Fruit fly (Drosophila melanogaster) whole organism, prepupa: ENCODE data around the gene wat.
A peak's percentile ranks its signal among the peaks of the same experiment; 100 is the strongest.

Experiments
- CG10631 ChIP-seq: fragments of 200-800 bp; sonication (Bioruptor generic); optimal IDR thresholded peaks from 2 replicates; lab custom pipeline; 2016; ENCODE audit warnings: missing biosample characterization, missing genetic modification characterization
- CG10669 ChIP-seq: fragments of 200-800 bp; sonication (Bioruptor generic); optimal IDR thresholded peaks from 3 replicates; lab custom pipeline; 2018; ENCODE audit warnings: missing biosample characterization, mild to moderate bottlenecking, missing genetic modification characterization, moderate library complexity
- CG11294 ChIP-seq: fragments of 200-800 bp; sonication (Bioruptor generic); IDR thresholded peaks from 2 replicates; pipeline ENCODE4 v1.3.6; 2022; ENCODE audit warnings: missing biosample characterization, missing genetic modification characterization
- CG15336 ChIP-seq: fragments of 200-800 bp; sonication (Bioruptor generic); IDR thresholded peaks from 2 replicates; pipeline ENCODE4 v1.3.6; 2022; ENCODE audit warnings: missing biosample characterization, missing genetic modification characterization
- CG1621 ChIP-seq: fragments of 200-800 bp; sonication (Bioruptor generic); optimal IDR thresholded peaks from 3 replicates; lab custom pipeline; 2018; ENCODE audit warnings: missing biosample characterization, mild to moderate bottlenecking, missing genetic modification characterization
- CG16779 ChIP-seq: fragments of 200-800 bp; sonication (Bioruptor generic); optimal IDR thresholded peaks from 3 replicates; lab custom pipeline; 2017; ENCODE audit warnings: missing biosample characterization, mild to moderate bottlenecking, missing genetic modification characterization
- CG3032 ChIP-seq: fragments of 200-800 bp; optimal IDR thresholded peaks from 2 replicates; lab custom pipeline; 2019; ENCODE audit warnings: missing biosample characterization, mild to moderate bottlenecking, missing genetic modification characterization, moderate library complexity
- CG31627 ChIP-seq: fragments of 200-800 bp; sonication (Bioruptor generic); optimal IDR thresholded peaks from 3 replicates; lab custom pipeline; 2016; ENCODE audit warnings: missing biosample characterization, missing genetic modification characterization
- CG32006 ChIP-seq: fragments of 200-800 bp; sonication (Bioruptor generic); optimal IDR thresholded peaks from 3 replicates; lab custom pipeline; 2017; ENCODE audit warnings: missing biosample characterization, mild to moderate bottlenecking, missing genetic modification characterization
- CG34406 ChIP-seq: fragments of 200-800 bp; sonication (Bioruptor generic); optimal IDR thresholded peaks from 3 replicates; lab custom pipeline; 2016; ENCODE audit warnings: missing biosample characterization, missing genetic modification characterization
- CG4318 ChIP-seq: fragments of 200-800 bp; sonication (Bioruptor generic); optimal IDR thresholded peaks from 3 replicates; lab custom pipeline; 2017; ENCODE audit warnings: missing biosample characterization, mild to moderate bottlenecking, missing genetic modification characterization
- CG6163 ChIP-seq: fragments of 200-800 bp; sonication (Bioruptor generic); IDR thresholded peaks from 3 replicates; pipeline ENCODE4 v1.3.6; 2022; ENCODE audit warnings: missing biosample characterization, missing genetic modification characterization
- CG6792 ChIP-seq: fragments of 200-800 bp; sonication (Bioruptor generic); optimal IDR thresholded peaks from 3 replicates; lab custom pipeline; 2016; ENCODE audit warnings: missing biosample characterization, missing genetic modification characterization
- CG6808 ChIP-seq: fragments of 200-800 bp; sonication (Bioruptor generic); optimal IDR thresholded peaks from 3 replicates; lab custom pipeline; 2017; ENCODE audit warnings: missing biosample characterization, missing genetic modification characterization, mild to moderate bottlenecking, moderate library complexity, missing genetic modification reagents
- CG6854 ChIP-seq: fragments of 200-800 bp; sonication (Bioruptor generic); optimal IDR thresholded peaks from 2 replicates; lab custom pipeline; 2017; ENCODE audit warnings: missing biosample characterization, mild to moderate bottlenecking, missing genetic modification characterization
- CG7368 ChIP-seq: fragments of 200-800 bp; sonication (Bioruptor generic); optimal IDR thresholded peaks from 3 replicates; lab custom pipeline; 2016; ENCODE audit warnings: missing biosample characterization, missing genetic modification characterization
- CG8119 ChIP-seq: fragments of 200-800 bp; sonication (Bioruptor generic); IDR thresholded peaks from 3 replicates; pipeline ENCODE4 v1.3.6; 2022; ENCODE audit warnings: missing biosample characterization, missing genetic modification characterization
- CG8319 ChIP-seq: fragments of 200-800 bp; sonication (Bioruptor generic); optimal IDR thresholded peaks from 3 replicates; lab custom pipeline; 2016; ENCODE audit warnings: missing biosample characterization, missing genetic modification characterization
- CG8632 ChIP-seq: fragments of 200-800 bp; sonication (Bioruptor generic); optimal IDR thresholded peaks from 3 replicates; lab custom pipeline; 2016; ENCODE audit warnings: missing biosample characterization, missing genetic modification characterization
- CG9139 ChIP-seq: fragments of 200-800 bp; sonication (Bioruptor generic); optimal IDR thresholded peaks from 3 replicates; lab custom pipeline; 2017; ENCODE audit warnings: missing biosample characterization, mild to moderate bottlenecking, missing genetic modification characterization
- Eip75B ChIP-seq: fragments of 200-800 bp; sonication (Bioruptor generic); optimal IDR thresholded peaks from 3 replicates; lab custom pipeline; 2016; ENCODE audit warnings: missing biosample characterization, missing genetic modification characterization
- Eip93F ChIP-seq: fragments of 200-800 bp; sonication (Bioruptor generic); optimal IDR thresholded peaks from 2 replicates; lab custom pipeline; 2016; ENCODE audit warnings: missing biosample characterization, mild to moderate bottlenecking, missing genetic modification characterization
- Ets21C ChIP-seq: fragments of 200-800 bp; sonication (Bioruptor generic); optimal IDR thresholded peaks from 3 replicates; lab custom pipeline; 2016; ENCODE audit warnings: missing biosample characterization, missing genetic modification characterization
- Ets96B ChIP-seq: fragments of 200-800 bp; optimal IDR thresholded peaks from 2 replicates; lab custom pipeline; 2019; ENCODE audit warnings: missing biosample characterization, mild to moderate bottlenecking, missing genetic modification characterization, moderate library complexity
- Gug ChIP-seq: fragments of 200-800 bp; sonication (Bioruptor generic); IDR thresholded peaks from 2 replicates; pipeline ENCODE4 v1.3.6; 2022; ENCODE audit warnings: missing biosample characterization, missing genetic modification characterization
- Hr38 ChIP-seq: sonication (Bioruptor generic); optimal IDR thresholded peaks from 2 replicates; lab custom pipeline; 2016; ENCODE audit warnings: missing biosample characterization, missing genetic modification characterization
- Hr39 ChIP-seq: fragments of 200-800 bp; sonication (Bioruptor generic); optimal IDR thresholded peaks from 2 replicates; lab custom pipeline; 2016; ENCODE audit warnings: missing biosample characterization, missing genetic modification characterization
- Hr4 ChIP-seq: fragments of 200-800 bp; sonication (Bioruptor generic); optimal IDR thresholded peaks from 3 replicates; lab custom pipeline; 2016; ENCODE audit warnings: missing biosample characterization, missing genetic modification characterization
- Lpt ChIP-seq: fragments of 200-800 bp; sonication (Bioruptor generic); optimal IDR thresholded peaks from 3 replicates; lab custom pipeline; 2016; ENCODE audit warnings: missing biosample characterization, missing genetic modification characterization
- OdsH ChIP-seq: fragments of 200-800 bp; sonication (Bioruptor generic); optimal IDR thresholded peaks from 3 replicates; lab custom pipeline; 2016; ENCODE audit warnings: missing biosample characterization, missing genetic modification characterization
- Smox ChIP-seq: fragments of 200-800 bp; sonication (Bioruptor generic); optimal IDR thresholded peaks from 3 replicates; lab custom pipeline; 2016; ENCODE audit warnings: missing biosample characterization, missing genetic modification characterization
- Sox102F ChIP-seq: fragments of 200-800 bp; sonication (Bioruptor generic); optimal IDR thresholded peaks from 2 replicates; lab custom pipeline; 2016; ENCODE audit warnings: missing biosample characterization, mild to moderate bottlenecking, missing genetic modification characterization
- Sox14 ChIP-seq: fragments of 200-800 bp; sonication (Bioruptor generic); optimal IDR thresholded peaks from 3 replicates; lab custom pipeline; 2016; ENCODE audit warnings: missing biosample characterization, missing genetic modification characterization
- Sox15 ChIP-seq: fragments of 200-800 bp; sonication (Bioruptor generic); optimal IDR thresholded peaks from 3 replicates; lab custom pipeline; 2016; ENCODE audit warnings: missing biosample characterization, missing genetic modification characterization
- achi ChIP-seq: fragments of 200-800 bp; sonication (Bioruptor generic); optimal IDR thresholded peaks from 3 replicates; lab custom pipeline; 2016; ENCODE audit warnings: missing biosample characterization, missing genetic modification characterization
- acj6 ChIP-seq: fragments of 200-800 bp; sonication (Bioruptor generic); optimal IDR thresholded peaks from 3 replicates; lab custom pipeline; 2016; ENCODE audit warnings: missing biosample characterization, missing genetic modification characterization
- dac ChIP-seq: fragments of 200-800 bp; sonication (Bioruptor generic); optimal IDR thresholded peaks from 2 replicates; lab custom pipeline; 2017; ENCODE audit warnings: missing biosample characterization, mild to moderate bottlenecking, missing genetic modification characterization
- dsx ChIP-seq: fragments of 200-800 bp; optimal IDR thresholded peaks from 3 replicates; lab custom pipeline; 2019; ENCODE audit warnings: missing biosample characterization, mild to moderate bottlenecking, missing genetic modification characterization, moderate library complexity; ENCODE audit not compliant: poor library complexity, severe bottlenecking
- eg ChIP-seq: fragments of 200-800 bp; sonication (Bioruptor generic); IDR thresholded peaks from 3 replicates; pipeline ENCODE4 v1.3.6; 2022; ENCODE audit warnings: missing biosample characterization, missing genetic modification characterization
- esn ChIP-seq: fragments of 200-800 bp; sonication (Bioruptor generic); optimal IDR thresholded peaks from 2 replicates; lab custom pipeline; 2016; ENCODE audit warnings: missing biosample characterization, mild to moderate bottlenecking, missing genetic modification characterization, moderate library complexity
- fd59A ChIP-seq: fragments of 200-800 bp; sonication (Bioruptor generic); optimal IDR thresholded peaks from 2 replicates; lab custom pipeline; 2017; ENCODE audit warnings: missing biosample characterization, mild to moderate bottlenecking, missing genetic modification characterization, missing genetic modification reagents
- fd85E ChIP-seq: fragments of 200-800 bp; sonication (Bioruptor generic); optimal IDR thresholded peaks from 3 replicates; lab custom pipeline; 2016; ENCODE audit warnings: missing biosample characterization, missing genetic modification characterization
- fkh ChIP-seq: fragments of 200-800 bp; sonication (Bioruptor generic); optimal IDR thresholded peaks from 3 replicates; lab custom pipeline; 2017; ENCODE audit warnings: missing biosample characterization, mild to moderate bottlenecking, missing genetic modification characterization, moderate library complexity
- lz ChIP-seq: fragments of 200-800 bp; sonication (Bioruptor generic); optimal IDR thresholded peaks from 3 replicates; lab custom pipeline; 2016; ENCODE audit warnings: missing biosample characterization, missing genetic modification characterization
- net ChIP-seq: fragments of 200-800 bp; sonication (Bioruptor generic); optimal IDR thresholded peaks from 3 replicates; lab custom pipeline; 2016; ENCODE audit warnings: missing biosample characterization, missing genetic modification characterization
- pdm3 ChIP-seq: fragments of 200-800 bp; sonication (Bioruptor generic); optimal IDR thresholded peaks from 3 replicates; lab custom pipeline; 2016; ENCODE audit warnings: missing biosample characterization, missing genetic modification characterization
- spab ChIP-seq: fragments of 200-800 bp; sonication (Bioruptor generic); optimal IDR thresholded peaks from 2 replicates; lab custom pipeline; 2017; ENCODE audit warnings: missing biosample characterization, mild to moderate bottlenecking, missing genetic modification characterization, missing genetic modification reagents
- ss ChIP-seq, 2 experiments: fragments of 200-800 bp; sonication (Bioruptor generic); optimal IDR thresholded peaks; 2 replicates in 1 of 2; 3 replicates in 1 of 2; lab custom pipeline; 2017 to 2018; ENCODE audit warnings: mild to moderate bottlenecking in 2 of 2, missing biosample characterization in 2 of 2, missing genetic modification characterization in 2 of 2, moderate library complexity in 1 of 2
- topi ChIP-seq: fragments of 200-800 bp; sonication (Bioruptor generic); optimal IDR thresholded peaks from 3 replicates; lab custom pipeline; 2016; ENCODE audit warnings: missing biosample characterization, missing genetic modification characterization
- vri ChIP-seq: fragments of 200-800 bp; sonication (Bioruptor generic); optimal IDR thresholded peaks from 3 replicates; lab custom pipeline; 2016; ENCODE audit warnings: missing biosample characterization, mild to moderate bottlenecking, missing genetic modification characterization

Gene wat

DNA sequence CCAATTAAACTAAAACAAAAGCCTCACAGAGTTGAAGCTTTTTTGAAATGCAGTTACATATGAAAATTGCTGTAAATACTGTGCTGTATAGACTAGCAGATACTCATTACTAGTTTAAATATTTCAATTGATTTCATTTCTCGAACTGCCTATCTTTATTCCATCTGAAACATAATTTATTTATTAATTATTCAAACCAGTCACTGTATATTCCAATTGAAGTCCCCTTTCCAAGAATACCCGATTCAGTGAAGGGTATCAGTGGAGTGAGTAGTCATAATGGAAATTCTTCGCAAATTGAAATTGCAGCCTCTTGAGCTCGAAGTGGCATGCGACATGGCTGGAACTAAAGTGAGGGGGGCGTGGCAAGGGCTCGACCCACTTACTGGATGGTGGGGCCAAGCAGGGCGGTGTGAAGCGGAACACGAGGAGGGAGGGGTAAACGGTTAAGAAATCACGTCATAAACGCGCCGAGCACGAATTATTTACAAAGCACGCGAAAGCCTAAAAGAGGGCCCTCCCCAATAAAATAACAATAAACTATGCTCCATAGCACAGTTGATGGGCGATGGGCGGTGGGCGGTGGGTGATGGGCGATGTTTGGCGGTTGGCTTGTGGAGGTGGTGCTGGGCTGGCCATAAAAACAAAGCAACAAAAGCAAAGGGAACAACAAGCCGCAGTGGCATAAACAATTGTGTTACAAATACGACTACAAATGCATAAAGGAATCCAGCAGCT lies 15.2 kb downstream of the wat start:
- TF ChIP-seq CG3032 (tag; lab: Kevin White, UChicago) (peak; percentile 49), CG6808 (peak; percentile 6), CG16779 (tag; lab: Kevin White, UChicago) (no peak), CG10669 (peak; percentile 53), acj6 (GFP tag; lab: Kevin White, UChicago) (peak; percentile 48), Eip93F (GFP tag; lab: Kevin White, UChicago) (no peak), dac (GFP tag; lab: Kevin White, UChicago) (no peak), Hr38 (GFP tag; lab: Kevin White, UChicago) (no peak), CG6792 (GFP tag; lab: Kevin White, UChicago) (peak; percentile 36), CG31627 (GFP tag; lab: Kevin White, UChicago) (peak; percentile 52), Gug (GFP tag; lab: Robert Waterston, UW) (peak; percentile 33; the same call in 1 of the 2 replicates), CG10631 (GFP tag; lab: Kevin White, UChicago) (peak; percentile 48), Hr39 (GFP tag; lab: Kevin White, UChicago) (peak; percentile 53), Ets96B (peak; percentile 31), CG32006 (peak; percentile 55), Eip75B (GFP tag; lab: Kevin White, UChicago) (peak; percentile 44), CG15336 (peak; percentile 57; the same call in 1 of the 2 replicates), vri (GFP tag; lab: Kevin White, UChicago) (no peak), Ets21C (GFP tag; lab: Kevin White, UChicago) (no peak), esn (GFP tag; lab: Kevin White, UChicago) (peak; percentile 52), achi (GFP tag; lab: Kevin White, UChicago) (peak; percentile 39), CG4318 (GFP tag; lab: Kevin White, UChicago) (peak; percentile 18), lz (GFP tag; lab: Kevin White, UChicago) (peak; percentile 45), CG34406 (GFP tag; lab: Kevin White, UChicago) (peak; percentile 16), spab (GFP tag; lab: Kevin White, UChicago) (no peak), CG6163 (peak; percentile 53; the same call in 2 of the 3 replicates), CG6854 (no peak), net (GFP tag; lab: Kevin White, UChicago) (peak; percentile 22), CG7368 (GFP tag; lab: Kevin White, UChicago) (peak; percentile 16), CG9139 (no peak), Sox14 (GFP tag; lab: Kevin White, UChicago) (peak; percentile 42), fd85E (no peak), topi (GFP tag; lab: Kevin White, UChicago) (peak; percentile 39), Smox (GFP tag; lab: Kevin White, UChicago) (peak; percentile 46), Sox102F (GFP tag; lab: Kevin White, UChicago) (peak; percentile 43), ss (GFP tag; optimal IDR thresholded peaks at IDR 0.05; lab: Kevin White, UChicago) (peak in 1 of 2 experiments; percentile 31), CG1621 (tag; lab: Kevin White, UChicago) (peak; percentile 16), fkh (GFP tag; lab: Kevin White, UChicago) (no peak), pdm3 (GFP tag; lab: Kevin White, UChicago) (peak; percentile 66), CG11294 (GFP tag; lab: Robert Waterston, UW) (peak; percentile 20; the same call in 1 of the 2 replicates), Hr4 (GFP tag; lab: Kevin White, UChicago) (peak; percentile 63), CG8119 (peak; percentile 58), CG8319 (GFP tag; lab: Kevin White, UChicago) (peak; percentile 9), CG8632 (GFP tag; lab: Kevin White, UChicago) (peak; percentile 10), eg (GFP tag; lab: Robert Waterston, UW) (peak; percentile 77), fd59A (GFP tag; lab: Kevin White, UChicago) (peak; percentile 2), OdsH (GFP tag; lab: Kevin White, UChicago) (peak; percentile 60), Sox15 (GFP tag; lab: Kevin White, UChicago) (peak; percentile 6), dsx (GFP tag; lab: Kevin White, UChicago) (peak; percentile 22), Lpt (GFP tag; lab: Kevin White, UChicago) (peak; percentile 0)
